Worm (Caenorhabditis elegans): Measurements from ENCODE around the gene C50F4.6.

DNA sequence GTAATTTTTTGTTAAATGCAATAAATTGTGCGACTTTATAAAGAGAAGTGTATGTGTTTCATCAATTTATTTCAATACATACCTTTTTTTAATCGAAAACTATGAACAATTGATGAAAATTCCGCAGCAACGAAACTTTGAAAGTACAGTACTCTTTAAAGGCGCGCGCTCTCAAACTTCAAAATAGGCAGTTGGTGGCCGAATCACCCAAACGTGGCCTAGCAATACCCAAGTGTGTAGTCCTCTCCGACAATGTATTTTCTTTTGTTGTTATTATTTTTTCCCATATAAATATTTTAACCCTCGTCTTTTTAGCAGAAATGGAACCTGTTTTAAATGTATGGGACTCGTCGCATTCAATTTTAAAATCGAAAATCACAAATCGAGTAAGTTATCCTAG lies 9.4 kb upstream of the C50F4.6 start, which contains the start of gene C50F4.4:
- no peak for TF ChIP-seq nhr-25 (tag; optimal IDR thresholded peaks at IDR 0.05)
- no peak for TF ChIP-seq nhr-28 (tag; optimal IDR thresholded peaks at IDR 0.05)
- TF ChIP-seq nfya-1 (tag; optimal IDR thresholded peaks at IDR 0.05; ENCODE audit: insufficient read depth): no peak
- TF ChIP-seq ama-1 (optimal IDR thresholded peaks at IDR 0.05): no peak
- TF ChIP-seq nhr-237 (tag; optimal IDR thresholded peaks at IDR 0.05): no peak
- peak; percentile 49 for TF ChIP-seq snpc-4 (tag; optimal IDR thresholded peaks at IDR 0.05)
- TF ChIP-seq nhr-76 (tag; optimal IDR thresholded peaks at IDR 0.05): no peak
- TF ChIP-seq lin-15B (tag; optimal IDR thresholded peaks at IDR 0.05): peak; percentile 28
- TF ChIP-seq ceh-16 (tag; optimal IDR thresholded peaks at IDR 0.05): no peak
- no peak for TF ChIP-seq lsy-12 (tag; optimal IDR thresholded peaks at IDR 0.05)
- no peak for TF ChIP-seq elt-1 (tag; optimal IDR thresholded peaks at IDR 0.05)
- no peak for TF ChIP-seq mdl-1 (tag; optimal IDR thresholded peaks at IDR 0.05)
- peak; percentile 30 for TF ChIP-seq nhr-43 (tag; optimal IDR thresholded peaks at IDR 0.05; ENCODE audit: poor library complexity, severe bottlenecking)
- no peak for TF ChIP-seq nhr-77 (tag; optimal IDR thresholded peaks at IDR 0.05)

Data from whole organism, L3 larva.